Fruit fly (Drosophila melanogaster) whole organism, prepupa: ENCODE data around the gene S-Lap1.

Source experiments
- CG10669 ChIP-seq: fragments of 200-800 bp; sonication (Bioruptor generic); optimal IDR thresholded peaks from 3 replicates; lab custom pipeline; 2018; ENCODE audit warnings: missing biosample characterization, mild to moderate bottlenecking, missing genetic modification characterization, moderate library complexity
- CG11294 ChIP-seq: fragments of 200-800 bp; sonication (Bioruptor generic); IDR thresholded peaks from 2 replicates; pipeline ENCODE4 v1.3.6; 2022; ENCODE audit warnings: missing biosample characterization, missing genetic modification characterization
- CG11762 ChIP-seq: fragments of 200-800 bp; sonication (Bioruptor generic); optimal IDR thresholded peaks from 3 replicates; lab custom pipeline; 2016; ENCODE audit warnings: missing biosample characterization, missing genetic modification characterization; ENCODE audit not compliant: insufficient read depth
- CG11902 ChIP-seq: fragments of 200-800 bp; sonication (Bioruptor generic); optimal IDR thresholded peaks from 3 replicates; lab custom pipeline; 2016; ENCODE audit warnings: missing biosample characterization, missing genetic modification characterization
- CG15336 ChIP-seq: fragments of 200-800 bp; sonication (Bioruptor generic); IDR thresholded peaks from 2 replicates; pipeline ENCODE4 v1.3.6; 2022; ENCODE audit warnings: missing biosample characterization, missing genetic modification characterization
- CG1621 ChIP-seq: fragments of 200-800 bp; sonication (Bioruptor generic); optimal IDR thresholded peaks from 3 replicates; lab custom pipeline; 2018; ENCODE audit warnings: missing biosample characterization, mild to moderate bottlenecking, missing genetic modification characterization
- CG16779 ChIP-seq: fragments of 200-800 bp; sonication (Bioruptor generic); optimal IDR thresholded peaks from 3 replicates; lab custom pipeline; 2017; ENCODE audit warnings: missing biosample characterization, mild to moderate bottlenecking, missing genetic modification characterization
- CG31627 ChIP-seq: fragments of 200-800 bp; sonication (Bioruptor generic); optimal IDR thresholded peaks from 3 replicates; lab custom pipeline; 2016; ENCODE audit warnings: missing biosample characterization, missing genetic modification characterization
- CG32006 ChIP-seq: fragments of 200-800 bp; sonication (Bioruptor generic); optimal IDR thresholded peaks from 3 replicates; lab custom pipeline; 2017; ENCODE audit warnings: missing biosample characterization, mild to moderate bottlenecking, missing genetic modification characterization
- CG34406 ChIP-seq: fragments of 200-800 bp; sonication (Bioruptor generic); optimal IDR thresholded peaks from 3 replicates; lab custom pipeline; 2016; ENCODE audit warnings: missing biosample characterization, missing genetic modification characterization
- CG3919 ChIP-seq: fragments of 200-800 bp; sonication (Bioruptor generic); optimal IDR thresholded peaks from 3 replicates; lab custom pipeline; 2016; ENCODE audit warnings: missing biosample characterization, missing genetic modification characterization
- CG6163 ChIP-seq: fragments of 200-800 bp; sonication (Bioruptor generic); IDR thresholded peaks from 3 replicates; pipeline ENCODE4 v1.3.6; 2022; ENCODE audit warnings: missing biosample characterization, missing genetic modification characterization
- CG6276 ChIP-seq: fragments of 200-800 bp; sonication (Bioruptor generic); optimal IDR thresholded peaks from 2 replicates; lab custom pipeline; 2017; ENCODE audit warnings: missing biosample characterization, mild to moderate bottlenecking, missing genetic modification characterization
- CG6808 ChIP-seq: fragments of 200-800 bp; sonication (Bioruptor generic); optimal IDR thresholded peaks from 3 replicates; lab custom pipeline; 2017; ENCODE audit warnings: missing biosample characterization, missing genetic modification characterization, mild to moderate bottlenecking, moderate library complexity, missing genetic modification reagents
- CG6854 ChIP-seq: fragments of 200-800 bp; sonication (Bioruptor generic); optimal IDR thresholded peaks from 2 replicates; lab custom pipeline; 2017; ENCODE audit warnings: missing biosample characterization, mild to moderate bottlenecking, missing genetic modification characterization
- CG7368 ChIP-seq: fragments of 200-800 bp; sonication (Bioruptor generic); optimal IDR thresholded peaks from 3 replicates; lab custom pipeline; 2016; ENCODE audit warnings: missing biosample characterization, missing genetic modification characterization
- CG8319 ChIP-seq: fragments of 200-800 bp; sonication (Bioruptor generic); optimal IDR thresholded peaks from 3 replicates; lab custom pipeline; 2016; ENCODE audit warnings: missing biosample characterization, missing genetic modification characterization
- CG8632 ChIP-seq: fragments of 200-800 bp; sonication (Bioruptor generic); optimal IDR thresholded peaks from 3 replicates; lab custom pipeline; 2016; ENCODE audit warnings: missing biosample characterization, missing genetic modification characterization
- Eip75B ChIP-seq: fragments of 200-800 bp; sonication (Bioruptor generic); optimal IDR thresholded peaks from 3 replicates; lab custom pipeline; 2016; ENCODE audit warnings: missing biosample characterization, missing genetic modification characterization
- Eip78C ChIP-seq: fragments of 200-800 bp; sonication (Bioruptor generic); peaks from one replicate; lab custom pipeline; 2016; ENCODE audit warnings: missing biosample characterization, missing genetic modification characterization
- Eip93F ChIP-seq: fragments of 200-800 bp; sonication (Bioruptor generic); optimal IDR thresholded peaks from 2 replicates; lab custom pipeline; 2016; ENCODE audit warnings: missing biosample characterization, mild to moderate bottlenecking, missing genetic modification characterization
- Ets21C ChIP-seq: fragments of 200-800 bp; sonication (Bioruptor generic); optimal IDR thresholded peaks from 3 replicates; lab custom pipeline; 2016; ENCODE audit warnings: missing biosample characterization, missing genetic modification characterization
- Ets96B ChIP-seq: fragments of 200-800 bp; optimal IDR thresholded peaks from 2 replicates; lab custom pipeline; 2019; ENCODE audit warnings: missing biosample characterization, mild to moderate bottlenecking, missing genetic modification characterization, moderate library complexity
- Gug ChIP-seq: fragments of 200-800 bp; sonication (Bioruptor generic); IDR thresholded peaks from 2 replicates; pipeline ENCODE4 v1.3.6; 2022; ENCODE audit warnings: missing biosample characterization, missing genetic modification characterization
- Hr39 ChIP-seq: fragments of 200-800 bp; sonication (Bioruptor generic); optimal IDR thresholded peaks from 2 replicates; lab custom pipeline; 2016; ENCODE audit warnings: missing biosample characterization, missing genetic modification characterization
- Hr4 ChIP-seq: fragments of 200-800 bp; sonication (Bioruptor generic); optimal IDR thresholded peaks from 3 replicates; lab custom pipeline; 2016; ENCODE audit warnings: missing biosample characterization, missing genetic modification characterization
- Lpt ChIP-seq: fragments of 200-800 bp; sonication (Bioruptor generic); optimal IDR thresholded peaks from 3 replicates; lab custom pipeline; 2016; ENCODE audit warnings: missing biosample characterization, missing genetic modification characterization
- Met ChIP-seq: fragments of 200-800 bp; sonication (Bioruptor generic); optimal IDR thresholded peaks from 3 replicates; lab custom pipeline; 2016; ENCODE audit warnings: missing biosample characterization, missing genetic modification characterization
- OdsH ChIP-seq: fragments of 200-800 bp; sonication (Bioruptor generic); optimal IDR thresholded peaks from 3 replicates; lab custom pipeline; 2016; ENCODE audit warnings: missing biosample characterization, missing genetic modification characterization
- Smox ChIP-seq: fragments of 200-800 bp; sonication (Bioruptor generic); optimal IDR thresholded peaks from 3 replicates; lab custom pipeline; 2016; ENCODE audit warnings: missing biosample characterization, missing genetic modification characterization
- Sox102F ChIP-seq: fragments of 200-800 bp; sonication (Bioruptor generic); optimal IDR thresholded peaks from 2 replicates; lab custom pipeline; 2016; ENCODE audit warnings: missing biosample characterization, mild to moderate bottlenecking, missing genetic modification characterization
- Sox14 ChIP-seq: fragments of 200-800 bp; sonication (Bioruptor generic); optimal IDR thresholded peaks from 3 replicates; lab custom pipeline; 2016; ENCODE audit warnings: missing biosample characterization, missing genetic modification characterization
- achi ChIP-seq: fragments of 200-800 bp; sonication (Bioruptor generic); optimal IDR thresholded peaks from 3 replicates; lab custom pipeline; 2016; ENCODE audit warnings: missing biosample characterization, missing genetic modification characterization
- acj6 ChIP-seq: fragments of 200-800 bp; sonication (Bioruptor generic); optimal IDR thresholded peaks from 3 replicates; lab custom pipeline; 2016; ENCODE audit warnings: missing biosample characterization, missing genetic modification characterization
- dsx ChIP-seq: fragments of 200-800 bp; optimal IDR thresholded peaks from 3 replicates; lab custom pipeline; 2019; ENCODE audit warnings: missing biosample characterization, mild to moderate bottlenecking, missing genetic modification characterization, moderate library complexity; ENCODE audit not compliant: poor library complexity, severe bottlenecking
- eg ChIP-seq: fragments of 200-800 bp; sonication (Bioruptor generic); IDR thresholded peaks from 3 replicates; pipeline ENCODE4 v1.3.6; 2022; ENCODE audit warnings: missing biosample characterization, missing genetic modification characterization
- esn ChIP-seq: fragments of 200-800 bp; sonication (Bioruptor generic); optimal IDR thresholded peaks from 2 replicates; lab custom pipeline; 2016; ENCODE audit warnings: missing biosample characterization, mild to moderate bottlenecking, missing genetic modification characterization, moderate library complexity
- fd59A ChIP-seq: fragments of 200-800 bp; sonication (Bioruptor generic); optimal IDR thresholded peaks from 2 replicates; lab custom pipeline; 2017; ENCODE audit warnings: missing biosample characterization, mild to moderate bottlenecking, missing genetic modification characterization, missing genetic modification reagents
- fd85E ChIP-seq: fragments of 200-800 bp; sonication (Bioruptor generic); optimal IDR thresholded peaks from 3 replicates; lab custom pipeline; 2016; ENCODE audit warnings: missing biosample characterization, missing genetic modification characterization
- net ChIP-seq: fragments of 200-800 bp; sonication (Bioruptor generic); optimal IDR thresholded peaks from 3 replicates; lab custom pipeline; 2016; ENCODE audit warnings: missing biosample characterization, missing genetic modification characterization
- pdm3 ChIP-seq: fragments of 200-800 bp; sonication (Bioruptor generic); optimal IDR thresholded peaks from 3 replicates; lab custom pipeline; 2016; ENCODE audit warnings: missing biosample characterization, missing genetic modification characterization
- salr ChIP-seq, 2 experiments: fragments of 200-800 bp; sonication (Bioruptor generic); optimal IDR thresholded peaks; 3 replicates each; lab custom pipeline; 2016 to 2018; ENCODE audit warnings: missing biosample characterization in 2 of 2, missing genetic modification characterization in 2 of 2, mild to moderate bottlenecking in 1 of 2
- spab ChIP-seq: fragments of 200-800 bp; sonication (Bioruptor generic); optimal IDR thresholded peaks from 2 replicates; lab custom pipeline; 2017; ENCODE audit warnings: missing biosample characterization, mild to moderate bottlenecking, missing genetic modification characterization, missing genetic modification reagents
- svp ChIP-seq: fragments of 200-800 bp; sonication (Bioruptor generic); peaks from one replicate; lab custom pipeline; 2016; ENCODE audit warnings: missing biosample characterization, missing genetic modification characterization
- topi ChIP-seq: fragments of 200-800 bp; sonication (Bioruptor generic); optimal IDR thresholded peaks from 3 replicates; lab custom pipeline; 2016; ENCODE audit warnings: missing biosample characterization, missing genetic modification characterization

S-Lap1 gene

dm6 chr3L:8653572-8653971 is 36.5 kb downstream of the S-Lap1 start:
- TF ChIP-seq Eip78C (peak; percentile 19), CG8319 (no peak), dsx (GFP tag; lab: Kevin White, UChicago) (no peak)

dm6 chr3L:8655217-8655896 is 38.3 kb downstream of the S-Lap1 start:
- TF ChIP-seq Eip75B (no peak), Eip93F (GFP tag; lab: Kevin White, UChicago) (no peak), CG11294 (no peak), CG6163 (GFP tag; lab: Robert Waterston, UW) (no peak), CG34406 (no peak), svp (no peak), CG1621 (tag; lab: Kevin White, UChicago) (no peak), CG10669 (GFP tag; lab: Kevin White, UChicago) (no peak), CG11762 (GFP tag; lab: Kevin White, UChicago) (no peak)

dm6 chr3L:8656725-8657428 is 39.8 kb downstream of the S-Lap1 start:
- TF ChIP-seq CG6163 (GFP tag; lab: Robert Waterston, UW) (peak; percentile 32; the same call in 1 of the 3 replicates), achi (peak; percentile 89), CG7368 (GFP tag; lab: Kevin White, UChicago) (peak; percentile 85), pdm3 (GFP tag; lab: Kevin White, UChicago) (peak; percentile 93), acj6 (GFP tag; lab: Kevin White, UChicago) (peak; percentile 95), fd85E (peak; percentile 69), OdsH (GFP tag; lab: Kevin White, UChicago) (peak; percentile 93), CG3919 (peak; percentile 93), CG10669 (GFP tag; lab: Kevin White, UChicago) (peak; percentile 81), CG34406 (peak; percentile 96), Smox (peak; percentile 95), Ets21C (GFP tag; lab: Kevin White, UChicago) (peak; percentile 91), Ets96B (peak; percentile 72), CG6276 (GFP tag; lab: Kevin White, UChicago) (no peak), spab (GFP tag; lab: Kevin White, UChicago) (peak; percentile 68), CG31627 (GFP tag; lab: Kevin White, UChicago) (peak; percentile 97), Eip75B (peak; percentile 85), CG11762 (GFP tag; lab: Kevin White, UChicago) (peak; percentile 88), salr (GFP tag; optimal IDR thresholded peaks at IDR 0.05; lab: Kevin White, UChicago) (peak; percentile 41 to 54), CG11902 (GFP tag; lab: Kevin White, UChicago) (peak; percentile 97), Met (GFP tag; lab: Kevin White, UChicago) (peak; percentile 98), Hr39 (GFP tag; lab: Kevin White, UChicago) (peak; percentile 96), Gug (GFP tag; lab: Robert Waterston, UW) (no peak), Hr4 (GFP tag; lab: Kevin White, UChicago) (no peak), dsx (GFP tag; lab: Kevin White, UChicago) (peak; percentile 52), CG6808 (GFP tag; lab: Kevin White, UChicago) (peak; percentile 72), eg (GFP tag; lab: Robert Waterston, UW) (no peak), CG32006 (GFP tag; lab: Kevin White, UChicago) (no peak), Sox102F (GFP tag; lab: Kevin White, UChicago) (peak; percentile 96), CG15336 (no peak), Eip78C (peak; percentile 85), net (peak; percentile 80), CG6854 (peak; percentile 80), Sox14 (GFP tag; lab: Kevin White, UChicago) (peak; percentile 90), fd59A (GFP tag; lab: Kevin White, UChicago) (peak; percentile 75), topi (peak; percentile 97), svp (peak; percentile 89), esn (peak; percentile 95), CG8632 (GFP tag; lab: Kevin White, UChicago) (peak; percentile 95), Eip93F (GFP tag; lab: Kevin White, UChicago) (no peak), CG16779 (tag; lab: Kevin White, UChicago) (no peak), Lpt (GFP tag; lab: Kevin White, UChicago) (no peak)
